Worm (Caenorhabditis elegans): Measurements from ENCODE around the gene col-14.

DNA sequence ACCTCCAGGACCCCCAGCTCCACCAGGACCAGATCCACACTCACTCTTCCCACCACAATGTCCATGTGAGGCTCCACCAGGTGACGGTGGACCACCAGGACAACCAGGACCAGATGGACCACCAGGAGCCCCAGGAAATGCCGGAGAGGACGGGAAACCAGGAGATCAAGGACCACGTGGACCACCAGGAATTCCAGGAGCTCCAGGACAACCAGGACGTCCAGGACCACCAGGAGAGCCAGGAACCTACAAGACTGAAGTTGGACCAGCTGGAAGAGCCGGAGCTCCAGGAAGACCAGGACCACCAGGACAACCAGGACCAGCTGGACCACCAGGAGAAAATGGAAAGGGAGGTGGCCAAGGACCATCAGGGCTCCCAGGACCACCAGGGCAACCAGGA lies 906 bp downstream of the col-14 start:
- TF ChIP-seq nhr-11 (tag; optimal IDR thresholded peaks at IDR 0.05) (no peak), zag-1 (tag; optimal IDR thresholded peaks at IDR 0.05) (no peak), nhr-237 (tag; optimal IDR thresholded peaks at IDR 0.05) (no peak), nhr-28 (tag; optimal IDR thresholded peaks at IDR 0.05) (no peak), lin-39 (tag; optimal IDR thresholded peaks at IDR 0.05) (no peak), ceh-82 (tag; optimal IDR thresholded peaks at IDR 0.05) (no peak), ztf-11 (tag; optimal IDR thresholded peaks at IDR 0.05) (no peak), elt-3 (tag; optimal IDR thresholded peaks at IDR 0.05) (no peak), tbx-2 (tag; optimal IDR thresholded peaks at IDR 0.05) (no peak), efl-1 (optimal IDR thresholded peaks at IDR 0.05) (no peak), efl-1 (GFP tag; optimal IDR thresholded peaks at IDR 0.05 in 1 of 2) (no peak)
